Fruit fly (Drosophila melanogaster) whole organism, larva: ENCODE results near the gene SmydA-2.

Source experiments
- noc ChIP-seq: fragments of 200-800 bp; sonication (Bioruptor generic); optimal IDR thresholded peaks from 3 replicates; lab custom pipeline; 2019; ENCODE audit warnings: missing biosample characterization, mild to moderate bottlenecking, missing genetic modification characterization, moderate library complexity

The SmydA-2 gene

dm6 chr3L:19003220-19003619, at the start of gene SmydA-2:
Gene SmydA-2 (minus strand): TSS chr3L:19003252.
- no peak for TF ChIP-seq noc (tag; lab: Kevin White, UChicago)

dm6 chr3L:19051926-19052325, 48.9 kb upstream of the SmydA-2 start, which contains the start of gene Acp76A:
Gene Acp76A (minus strand): TSS chr3L:19052026.
- TF ChIP-seq noc (tag; lab: Kevin White, UChicago) = no peak

dm6 chr3L:19049669-19050510, 46.8 kb upstream of the SmydA-2 start:
- TF ChIP-seq noc (tag; lab: Kevin White, UChicago) = no peak

- no peak for TF ChIP-seq noc (tag; lab: Kevin White, UChicago)
Observed at dm6 chr3L:19048761-19049160, 45.7 kb upstream of the SmydA-2 start.

- no peak for TF ChIP-seq noc (tag; lab: Kevin White, UChicago)
Observed at dm6 chr3L:19048257-19048656, 45.2 kb upstream of the SmydA-2 start.

dm6 chr3L:19046389-19047042, 43.5 kb upstream of the SmydA-2 start:
- no peak for TF ChIP-seq noc (tag; lab: Kevin White, UChicago)

- no peak for TF ChIP-seq noc (tag; lab: Kevin White, UChicago)
Observed at dm6 chr3L:19045299-19046025, 42.4 kb upstream of the SmydA-2 start, which contains the start of gene nkd. Gene nkd (minus strand): TSS chr3L:19045449.

dm6 chr3L:19044589-19045298, 41.7 kb upstream of the SmydA-2 start:
- TF ChIP-seq noc (tag; lab: Kevin White, UChicago) = no peak

- TF ChIP-seq noc (tag; lab: Kevin White, UChicago) = no peak
Observed at dm6 chr3L:19043464-19044034, 40.5 kb upstream of the SmydA-2 start.

- TF ChIP-seq noc (tag; lab: Kevin White, UChicago) = peak; percentile 22
Observed at dm6 chr3L:19042501-19042900, 39.4 kb upstream of the SmydA-2 start.

- no peak for TF ChIP-seq noc (tag; lab: Kevin White, UChicago)
Observed at dm6 chr3L:19041665-19042385, 38.8 kb upstream of the SmydA-2 start.

- no peak for TF ChIP-seq noc (tag; lab: Kevin White, UChicago)
Observed at dm6 chr3L:19041161-19041560, 38.1 kb upstream of the SmydA-2 start.

dm6 chr3L:19040155-19040644, 37.1 kb upstream of the SmydA-2 start:
- peak; percentile 64 for TF ChIP-seq noc (tag; lab: Kevin White, UChicago)

- TF ChIP-seq noc (tag; lab: Kevin White, UChicago) = no peak
Observed at dm6 chr3L:19037051-19037450, 34.0 kb upstream of the SmydA-2 start.
